Worm (Caenorhabditis elegans) whole organism, late embryonic: ENCODE measurements around the gene Y44A6C.2.

Experiments used
- Y22D7AL.16 ChIP-seq: sonication (generic microtip); optimal IDR thresholded peaks from 2 replicates; lab custom pipeline; 2016; ENCODE audit warnings: missing genetic modification characterization, missing compliant biosample characterization
- ceh-18 ChIP-seq: sonication (generic microtip); optimal IDR thresholded peaks from 2 replicates; lab custom pipeline; 2016; ENCODE audit warnings: missing genetic modification characterization, missing compliant biosample characterization
- ceh-22 ChIP-seq: sonication (generic microtip); optimal IDR thresholded peaks from 2 replicates; lab custom pipeline; 2017; ENCODE audit warnings: missing biosample characterization, missing genetic modification characterization
- ceh-31 ChIP-seq: sonication (generic microtip); optimal IDR thresholded peaks from 2 replicates; lab custom pipeline; 2016; ENCODE audit warnings: missing genetic modification characterization, missing compliant biosample characterization
- ceh-6 ChIP-seq: fragments of 200-800 bp; sonication (Bioruptor generic); optimal IDR thresholded peaks from 2 replicates; lab custom pipeline; 2018; ENCODE audit warnings: mild to moderate bottlenecking, missing genetic modification characterization, missing compliant biosample characterization
- eyg-1 ChIP-seq: sonication (generic microtip); optimal IDR thresholded peaks from 2 replicates; lab custom pipeline; 2016; ENCODE audit warnings: missing genotype, missing genetic modification characterization, missing compliant biosample characterization
- fkh-6 ChIP-seq: sonication (generic microtip); optimal IDR thresholded peaks from 2 replicates; lab custom pipeline; 2016; ENCODE audit warnings: missing genetic modification characterization, missing compliant biosample characterization
- hlh-8 ChIP-seq: sonication (generic microtip); optimal IDR thresholded peaks from 2 replicates; lab custom pipeline; 2016; ENCODE audit warnings: missing genotype, missing genetic modification characterization, missing compliant biosample characterization
- nhr-11 ChIP-seq: fragments of 150-350 bp; optimal IDR thresholded peaks from 2 replicates; lab custom pipeline; 2014; ENCODE audit warnings: missing biosample characterization, missing genetic modification characterization
- pax-1 ChIP-seq: fragments of 150-350 bp; optimal IDR thresholded peaks from 2 replicates; lab custom pipeline; 2014; ENCODE audit warnings: missing biosample characterization, missing genetic modification characterization
- pha-2 ChIP-seq: sonication (generic microtip); optimal IDR thresholded peaks from 2 replicates; lab custom pipeline; 2017; ENCODE audit warnings: mild to moderate bottlenecking, missing genetic modification characterization, missing compliant biosample characterization
- pros-1 ChIP-seq: fragments of 150-350 bp; optimal IDR thresholded peaks from 2 replicates; lab custom pipeline; 2014; ENCODE audit warnings: missing biosample characterization, missing genetic modification reagents, missing genetic modification characterization
- rnt-1 ChIP-seq: sonication (generic microtip); optimal IDR thresholded peaks from 2 replicates; lab custom pipeline; 2016; ENCODE audit warnings: missing genetic modification characterization, missing compliant biosample characterization
- sox-4 ChIP-seq: sonication (generic microtip); optimal IDR thresholded peaks from 2 replicates; lab custom pipeline; 2017; ENCODE audit warnings: mild to moderate bottlenecking, missing genetic modification characterization, inconsistent platforms, missing compliant biosample characterization
- tbx-2 ChIP-seq: sonication (generic microtip); optimal IDR thresholded peaks from 2 replicates; lab custom pipeline; 2016; ENCODE audit warnings: missing genetic modification characterization, missing compliant biosample characterization
- unc-55 ChIP-seq: sonication (generic microtip); optimal IDR thresholded peaks from 2 replicates; lab custom pipeline; 2017; ENCODE audit warnings: missing biosample characterization, missing genetic modification reagents, missing genetic modification characterization

Gene Y44A6C.2

DNA sequence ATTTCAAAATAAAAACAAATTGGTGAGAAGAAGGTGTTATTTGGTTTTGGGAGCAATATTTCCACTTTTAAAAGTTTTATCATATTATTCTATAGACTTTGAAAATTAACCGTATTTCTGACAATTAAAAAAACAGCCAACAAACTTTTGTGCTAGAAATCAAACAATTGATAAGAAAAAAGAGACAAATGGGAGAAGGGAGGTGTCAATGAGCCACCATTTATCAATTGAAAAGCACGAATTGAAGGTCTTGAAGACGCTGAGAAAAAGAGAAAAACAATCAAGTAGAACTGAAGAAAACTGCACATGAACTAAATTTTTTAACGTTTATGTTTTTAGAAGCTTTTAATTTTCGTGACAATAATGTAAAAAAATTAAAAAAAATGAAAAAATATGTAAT is 48.8 kb downstream of the Y44A6C.2 start:
- no peak for TF ChIP-seq pha-2 (tag; lab: Kevin White, UChicago)
- no peak for TF ChIP-seq ceh-31
- no peak for TF ChIP-seq sox-4 (tag; lab: Kevin White, UChicago)
- TF ChIP-seq pax-1 (tag; lab: Kevin White, UChicago): no peak
- no peak for TF ChIP-seq unc-55
- TF ChIP-seq Y22D7AL.16 (tag; lab: Kevin White, UChicago): no peak
- TF ChIP-seq nhr-11 (tag; lab: Kevin White, UChicago): no peak

DNA sequence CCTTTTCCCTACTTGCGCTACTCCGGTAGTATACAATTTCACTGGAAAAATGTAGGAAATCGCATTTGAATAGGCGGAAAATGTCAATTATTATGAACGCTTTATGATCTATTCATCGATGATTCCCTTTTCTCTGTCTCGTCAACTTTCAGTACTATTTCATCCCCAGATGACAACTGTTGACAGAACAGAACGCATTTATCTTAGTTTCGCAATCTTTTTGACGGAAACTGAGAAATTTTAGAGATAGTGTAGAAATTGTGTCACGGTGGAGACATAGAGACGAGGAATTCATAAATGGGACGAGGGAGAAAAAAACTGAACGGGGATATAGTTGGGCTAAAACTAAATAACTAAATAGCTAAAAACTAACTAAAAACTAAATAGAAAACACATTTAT is 49.7 kb downstream of the Y44A6C.2 start:
- TF ChIP-seq eyg-1 (tag; lab: Kevin White, UChicago): no peak
- no peak for TF ChIP-seq pros-1
- TF ChIP-seq rnt-1 (tag; lab: Kevin White, UChicago): peak; percentile 31
- TF ChIP-seq ceh-6: no peak
- no peak for TF ChIP-seq Y22D7AL.16 (tag; lab: Kevin White, UChicago)
- TF ChIP-seq ceh-22: no peak
- peak; percentile 99 for TF ChIP-seq unc-55
- no peak for TF ChIP-seq hlh-8 (tag; lab: Kevin White, UChicago)
- no peak for TF ChIP-seq fkh-6 (tag; lab: Kevin White, UChicago)
- no peak for TF ChIP-seq tbx-2
- peak; percentile 7 for TF ChIP-seq ceh-18 (tag; lab: Kevin White, UChicago)
- TF ChIP-seq sox-4 (tag; lab: Kevin White, UChicago): no peak
